Worm (Caenorhabditis elegans): ENCODE data around the gene F54B3.4.

Gene F54B3.4

ce11 chrII:10222577-10222976 is 48.4 kb downstream of the F54B3.4 start, which contains the start of gene plc-3:
Gene plc-3, plus strand, starts transcription at chrII:10222877.
- TF ChIP-seq syd-9 (tag; optimal IDR thresholded peaks at IDR 0.05), result no peak
- TF ChIP-seq ceh-2 (tag; optimal IDR thresholded peaks at IDR 0.05), result no peak
- TF ChIP-seq ceh-48 (tag; optimal IDR thresholded peaks at IDR 0.05), result no peak
- TF ChIP-seq pax-1 (tag; optimal IDR thresholded peaks at IDR 0.05), result no peak
- TF ChIP-seq lim-6 (tag; optimal IDR thresholded peaks at IDR 0.05), result no peak
- TF ChIP-seq ceh-22 (tag; optimal IDR thresholded peaks at IDR 0.05), result no peak
- no peak for TF ChIP-seq ahr-1 (tag; optimal IDR thresholded peaks at IDR 0.05)
- no peak for TF ChIP-seq ceh-6 (GFP tag; optimal IDR thresholded peaks at IDR 0.05)
- no peak for TF ChIP-seq fax-1 (tag; optimal IDR thresholded peaks at IDR 0.05)
- TF ChIP-seq ama-1 (optimal IDR thresholded peaks at IDR 0.05), result no peak
- TF ChIP-seq odd-2 (tag; optimal IDR thresholded peaks at IDR 0.05), result no peak
- TF ChIP-seq pag-3 (tag; optimal IDR thresholded peaks at IDR 0.05; ENCODE audit: borderline replicate concordance), result no peak
- TF ChIP-seq C08G9.2 (tag; optimal IDR thresholded peaks at IDR 0.05), result no peak
- no peak for TF ChIP-seq mec-3 (tag; optimal IDR thresholded peaks at IDR 0.05; ENCODE audit: borderline replicate concordance)
- TF ChIP-seq ets-4 (tag; optimal IDR thresholded peaks at IDR 0.05), result no peak
- no peak for TF ChIP-seq npax-4 (tag; optimal IDR thresholded peaks at IDR 0.05)
- TF ChIP-seq gmeb-2 (tag; optimal IDR thresholded peaks at IDR 0.05), result no peak
- no peak for TF ChIP-seq ceh-24 (tag; optimal IDR thresholded peaks at IDR 0.05)
- TF ChIP-seq hlh-15 (tag; optimal IDR thresholded peaks at IDR 0.05), result no peak
- no peak for TF ChIP-seq ceh-18 (tag; optimal IDR thresholded peaks at IDR 0.05)

- no peak for TF ChIP-seq pha-4 (tag; optimal IDR thresholded peaks at IDR 0.05)
- no peak for TF ChIP-seq pat-9 (tag; optimal IDR thresholded peaks at IDR 0.05)
- no peak for TF ChIP-seq pros-1 (tag; optimal IDR thresholded peaks at IDR 0.05)
- TF ChIP-seq ceh-24 (tag; optimal IDR thresholded peaks at IDR 0.05), result no peak
- no peak for TF ChIP-seq hlh-13 (GFP tag; optimal IDR thresholded peaks at IDR 0.05)
- TF ChIP-seq C38D4.7 (GFP tag; optimal IDR thresholded peaks at IDR 0.05), result no peak
- TF ChIP-seq mec-3 (tag; optimal IDR thresholded peaks at IDR 0.05; ENCODE audit: borderline replicate concordance), result no peak
- no peak for TF ChIP-seq K02D7.2 (tag; optimal IDR thresholded peaks at IDR 0.05)
- no peak for TF ChIP-seq fkh-10 (GFP tag; optimal IDR thresholded peaks at IDR 0.05)
- TF ChIP-seq gmeb-2 (tag; optimal IDR thresholded peaks at IDR 0.05), result no peak
- no peak for TF ChIP-seq ceh-22 (tag; optimal IDR thresholded peaks at IDR 0.05)
- TF ChIP-seq hlh-6 (tag; optimal IDR thresholded peaks at IDR 0.05), result no peak
- no peak for TF ChIP-seq dve-1 (tag; optimal IDR thresholded peaks at IDR 0.05)
- TF ChIP-seq pag-3 (tag; optimal IDR thresholded peaks at IDR 0.05; ENCODE audit: borderline replicate concordance), result no peak
- TF ChIP-seq ceh-9 (tag; optimal IDR thresholded peaks at IDR 0.05), result no peak
- no peak for TF ChIP-seq fkh-6 (tag; optimal IDR thresholded peaks at IDR 0.05)
Observed at ce11 chrII:10221627-10222026, 49.4 kb downstream of the F54B3.4 start.

ce11 chrII:10220631-10221030 is 50.4 kb downstream of the F54B3.4 start:
- TF ChIP-seq npax-4 (tag; optimal IDR thresholded peaks at IDR 0.05), result no peak
- no peak for TF ChIP-seq ceh-2 (tag; optimal IDR thresholded peaks at IDR 0.05)
- no peak for TF ChIP-seq hlh-13 (GFP tag; optimal IDR thresholded peaks at IDR 0.05)
- no peak for TF ChIP-seq ceh-24 (tag; optimal IDR thresholded peaks at IDR 0.05)

Measured in whole organism, late embryonic.